Worm (Caenorhabditis elegans) whole organism, L1 larva: ENCODE measurements around the gene vps-2.

Source experiments
- aly-2 ChIP-seq: fragments of 150-350 bp; optimal IDR thresholded peaks from 2 replicates; lab custom pipeline; 2014; ENCODE audit warnings: missing biosample characterization, missing genetic modification characterization
- efl-1 ChIP-seq, 4 experiments: fragments of 150-350 bp; optimal IDR thresholded peaks in 3 of 4; peaks in 1 of 4; 1 replicate in 1 of 4; 2 replicates in 3 of 4; lab custom pipeline; 2014; ENCODE audit warnings: missing biosample characterization in 2 of 4, missing genetic modification characterization in 2 of 4, missing genetic modification reagents in 2 of 4
- egl-27 ChIP-seq, 2 experiments: fragments of 150-350 bp in 1 of 2; sonication (generic microtip); optimal IDR thresholded peaks; 3 replicates each; lab custom pipeline; 2017 to 2018; ENCODE audit warnings: missing biosample characterization in 2 of 2, missing genetic modification characterization in 2 of 2, missing genetic modification reagents in 2 of 2
- elt-2 ChIP-seq: sonication (generic microtip); optimal IDR thresholded peaks from 2 replicates; lab custom pipeline; 2016; ENCODE audit warnings: missing genetic modification characterization, mild to moderate bottlenecking, inconsistent platforms, missing compliant biosample characterization, missing genetic modification reagents
- fkh-10 ChIP-seq: sonication (generic microtip); optimal IDR thresholded peaks from 2 replicates; lab custom pipeline; 2017; ENCODE audit warnings: missing biosample characterization, missing genetic modification reagents, missing genetic modification characterization
- grh-1 ChIP-seq: fragments of 200-800 bp; sonication (Bioruptor generic); IDR thresholded peaks from 2 replicates; pipeline ENCODE4 v1.3.6; 2022; ENCODE audit warnings: missing genetic modification reagents, missing genetic modification characterization, missing compliant biosample characterization
- irx-1 ChIP-seq: sonication (generic microtip); optimal IDR thresholded peaks from 2 replicates; lab custom pipeline; 2016; ENCODE audit warnings: missing genetic modification characterization, missing compliant biosample characterization
- lin-13 ChIP-seq: fragments of 150-350 bp; optimal IDR thresholded peaks from 2 replicates; lab custom pipeline; 2014; ENCODE audit warnings: missing biosample characterization, missing genetic modification reagents, missing genetic modification characterization
- lin-35 ChIP-seq, 2 experiments: fragments of 150-350 bp; optimal IDR thresholded peaks; 2 replicates each; lab custom pipeline; 2014; ENCODE audit warnings: missing biosample characterization in 2 of 2, missing genetic modification characterization in 2 of 2, missing genetic modification reagents in 2 of 2
- mep-1 ChIP-seq: fragments of 150-350 bp; optimal IDR thresholded peaks from 2 replicates; lab custom pipeline; 2014; ENCODE audit warnings: missing biosample characterization, missing genetic modification characterization
- nhr-47 ChIP-seq: sonication (generic microtip); optimal IDR thresholded peaks from 2 replicates; lab custom pipeline; 2016; ENCODE audit warnings: mild to moderate bottlenecking, missing genetic modification characterization, moderate library complexity, missing compliant biosample characterization
- nhr-71 ChIP-seq: sonication (generic microtip); optimal IDR thresholded peaks from 2 replicates; lab custom pipeline; 2016; ENCODE audit warnings: mild to moderate bottlenecking, missing genetic modification characterization, moderate library complexity, missing compliant biosample characterization
- nhr-85 ChIP-seq: sonication (generic microtip); peaks from one replicate; lab custom pipeline; 2016; ENCODE audit warnings: missing genetic modification characterization, inconsistent platforms, missing compliant biosample characterization
- pag-3 ChIP-seq: sonication (generic microtip); optimal IDR thresholded peaks from 2 replicates; lab custom pipeline; 2017; ENCODE audit warnings: missing genetic modification characterization, mild to moderate bottlenecking, missing compliant biosample characterization, antibody characterized with exemption, borderline replicate concordance; ENCODE audit not compliant: insufficient read depth
- sptf-1 ChIP-seq: fragments of 150-350 bp; optimal IDR thresholded peaks from 2 replicates; lab custom pipeline; 2014; ENCODE audit warnings: missing biosample characterization, missing genetic modification characterization
- sup-37 ChIP-seq: fragments of 200-800 bp; sonication (Bioruptor generic); optimal IDR thresholded peaks from 2 replicates; lab custom pipeline; 2018; ENCODE audit warnings: mild to moderate bottlenecking, missing genetic modification characterization, missing compliant biosample characterization
- tbx-2 ChIP-seq: sonication (generic microtip); optimal IDR thresholded peaks from 2 replicates; lab custom pipeline; 2016; ENCODE audit warnings: missing genetic modification characterization, missing compliant biosample characterization
- unc-30 ChIP-seq: sonication (generic microtip); optimal IDR thresholded peaks from 2 replicates; lab custom pipeline; 2017; ENCODE audit warnings: missing biosample characterization, missing genetic modification characterization
- unc-62 ChIP-seq: fragments of 150-350 bp; optimal IDR thresholded peaks from 2 replicates; lab custom pipeline; 2014; ENCODE audit warnings: missing biosample characterization, missing genetic modification reagents, missing genetic modification characterization
- unc-86 ChIP-seq: sonication (generic microtip); optimal IDR thresholded peaks from 2 replicates; lab custom pipeline; 2016; ENCODE audit warnings: missing genetic modification characterization, missing compliant biosample characterization
- zip-4 ChIP-seq: fragments of 200-800 bp; sonication (Bioruptor generic); optimal IDR thresholded peaks from 2 replicates; lab custom pipeline; 2018; ENCODE audit warnings: mild to moderate bottlenecking, missing genetic modification characterization, moderate library complexity, missing compliant biosample characterization
- ztf-4 ChIP-seq: fragments of 150-350 bp; optimal IDR thresholded peaks from 2 replicates; lab custom pipeline; 2014; ENCODE audit warnings: missing biosample characterization, missing genetic modification characterization

vps-2 gene

DNA sequence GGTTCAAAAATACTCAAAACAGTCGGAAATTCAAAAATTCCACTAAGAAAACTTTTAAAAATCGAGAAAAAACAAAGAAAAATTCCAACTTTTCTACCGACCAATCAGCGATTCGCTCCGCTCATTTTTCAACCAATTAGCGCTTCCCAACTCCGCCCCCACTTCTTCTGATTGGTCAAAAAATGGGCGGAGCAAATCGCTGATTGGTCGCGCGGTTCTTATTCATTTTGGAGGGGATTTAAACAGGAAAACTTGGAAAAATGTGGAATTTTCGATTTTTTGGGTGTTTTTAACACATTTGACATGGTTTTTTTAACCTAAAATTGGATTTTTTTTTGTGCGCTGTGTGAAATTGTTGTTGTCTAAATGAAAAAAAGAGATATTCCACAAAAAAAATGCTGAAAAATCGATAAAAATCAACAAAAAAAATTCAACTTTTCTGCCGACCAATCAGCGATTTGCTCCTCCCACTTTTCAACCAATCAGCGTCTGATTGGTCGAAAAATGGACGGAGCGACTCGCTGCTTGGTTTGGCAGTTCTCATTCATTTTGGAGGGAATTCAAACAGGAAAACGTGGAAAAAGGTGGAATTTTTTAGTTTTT is 45.2 kb downstream of the vps-2 start:
- TF ChIP-seq sup-37 (GFP tag; lab: Kevin White, UChicago) (no peak), nhr-85 (tag; lab: Kevin White, UChicago) (no peak), unc-62 (GFP tag; lab: Kevin White, UChicago) (no peak), ztf-4 (tag; lab: Kevin White, UChicago) (no peak)

- TF ChIP-seq lin-35 (GFP tag; optimal IDR thresholded peaks at IDR 0.05; lab: Kevin White, UChicago) (no peak), fkh-10 (GFP tag; lab: Kevin White, UChicago) (no peak), zip-4 (GFP tag; lab: Kevin White, UChicago) (no peak), tbx-2 (tag; lab: Kevin White, UChicago) (no peak), grh-1 (GFP tag; lab: Robert Waterston, UW) (no peak), pag-3 (tag; lab: Kevin White, UChicago) (no peak), sptf-1 (no peak), mep-1 (tag; lab: Kevin White, UChicago) (no peak), lin-13 (GFP tag; lab: Kevin White, UChicago) (no peak), unc-86 (tag; lab: Kevin White, UChicago) (no peak), aly-2 (no peak), elt-2 (tag; lab: Kevin White, UChicago) (no peak), irx-1 (tag; lab: Kevin White, UChicago) (no peak), nhr-47 (tag; lab: Kevin White, UChicago) (no peak), unc-30 (tag; lab: Kevin White, UChicago) (no peak), egl-27 (tag; optimal IDR thresholded peaks at IDR 0.05; lab: Kevin White, UChicago) (no peak), efl-1 (optimal IDR thresholded peaks at IDR 0.05; lab: Kevin White, UChicago) (no peak), efl-1 (GFP tag; optimal IDR thresholded peaks at IDR 0.05 in 1 of 2; lab: Kevin White, UChicago) (no peak), nhr-71 (tag; lab: Kevin White, UChicago) (no peak)
Observed at ce11 chrII:12722049-12722448, 46.0 kb downstream of the vps-2 start.
